Worm (Caenorhabditis elegans) whole organism, L1 larva: ENCODE results near the gene hsp-110.

Source experiments
- C04F5.9 ChIP-seq: sonication (generic microtip); optimal IDR thresholded peaks from 2 replicates; lab custom pipeline; 2016; ENCODE audit warnings: missing genetic modification characterization, missing compliant biosample characterization
- C16A3.4 ChIP-seq: fragments of 150-350 bp; optimal IDR thresholded peaks from 2 replicates; lab custom pipeline; 2014; ENCODE audit warnings: missing biosample characterization, missing genetic modification characterization
- C34B4.2 ChIP-seq: sonication (generic microtip); optimal IDR thresholded peaks from 2 replicates; lab custom pipeline; 2017; ENCODE audit warnings: mild to moderate bottlenecking, missing genetic modification characterization, missing compliant biosample characterization
- F16B12.6 ChIP-seq: fragments of 150-350 bp; optimal IDR thresholded peaks from 2 replicates; lab custom pipeline; 2014; ENCODE audit warnings: missing biosample characterization, missing genetic modification characterization
- aha-1 ChIP-seq: fragments of 150-350 bp; optimal IDR thresholded peaks from 2 replicates; lab custom pipeline; 2014; ENCODE audit warnings: missing biosample characterization, missing genetic modification characterization
- alr-1 ChIP-seq: fragments of 200-800 bp; sonication (Bioruptor generic); optimal IDR thresholded peaks from 2 replicates; lab custom pipeline; 2018; ENCODE audit warnings: borderline replicate concordance, mild to moderate bottlenecking, missing genetic modification characterization, missing compliant biosample characterization
- aly-2 ChIP-seq: fragments of 150-350 bp; optimal IDR thresholded peaks from 2 replicates; lab custom pipeline; 2014; ENCODE audit warnings: missing biosample characterization, missing genetic modification characterization
- ama-1 ChIP-seq: fragments of 150-350 bp; optimal IDR thresholded peaks from 2 replicates; lab custom pipeline; 2014
- ceh-88 ChIP-seq: fragments of 200-800 bp; sonication (Bioruptor generic); IDR thresholded peaks from 2 replicates; pipeline ENCODE4 v1.3.6; 2022; ENCODE audit warnings: missing genetic modification characterization, missing compliant biosample characterization
- dpl-1 ChIP-seq, 3 experiments: fragments of 150-350 bp in 2 of 3; sonication (generic microtip) in 1 of 3; optimal IDR thresholded peaks; 2 replicates each; lab custom pipeline; 2014 to 2017; ENCODE audit warnings: missing biosample characterization in 3 of 3, missing genetic modification characterization in 3 of 3, missing genetic modification reagents in 3 of 3
- dsc-1 ChIP-seq: sonication (generic microtip); optimal IDR thresholded peaks from 2 replicates; lab custom pipeline; 2016; ENCODE audit warnings: mild to moderate bottlenecking, missing genetic modification characterization, missing compliant biosample characterization
- egl-13 ChIP-seq: sonication (generic microtip); optimal IDR thresholded peaks from 2 replicates; lab custom pipeline; 2016; ENCODE audit warnings: missing genotype, missing genetic modification reagents, missing genetic modification characterization, missing compliant biosample characterization
- egl-27 ChIP-seq, 2 experiments: fragments of 150-350 bp in 1 of 2; sonication (generic microtip); optimal IDR thresholded peaks; 3 replicates each; lab custom pipeline; 2017 to 2018; ENCODE audit warnings: missing biosample characterization in 2 of 2, missing genetic modification characterization in 2 of 2, missing genetic modification reagents in 2 of 2
- elt-2 ChIP-seq: sonication (generic microtip); optimal IDR thresholded peaks from 2 replicates; lab custom pipeline; 2016; ENCODE audit warnings: missing genetic modification characterization, mild to moderate bottlenecking, inconsistent platforms, missing compliant biosample characterization, missing genetic modification reagents
- elt-3 ChIP-seq, 6 experiments: fragments of 150-350 bp in 1 of 6; sonication (generic microtip); optimal IDR thresholded peaks; 2 replicates each; lab custom pipeline; 2017 to 2018; ENCODE audit warnings: missing biosample characterization in 6 of 6, missing genetic modification characterization in 6 of 6, inconsistent platforms in 1 of 6
- ets-5 ChIP-seq: fragments of 200-800 bp; sonication (Bioruptor generic); IDR thresholded peaks from 2 replicates; pipeline ENCODE4 v1.3.6; 2022; ENCODE audit warnings: missing genetic modification characterization, missing compliant biosample characterization
- fkh-10 ChIP-seq: sonication (generic microtip); optimal IDR thresholded peaks from 2 replicates; lab custom pipeline; 2017; ENCODE audit warnings: missing biosample characterization, missing genetic modification reagents, missing genetic modification characterization
- fkh-4 ChIP-seq: sonication (generic microtip); optimal IDR thresholded peaks from 2 replicates; lab custom pipeline; 2016; ENCODE audit warnings: missing compliant biosample characterization, missing genetic modification characterization, borderline replicate concordance
- fkh-8 ChIP-seq: sonication (generic microtip); optimal IDR thresholded peaks from 2 replicates; lab custom pipeline; 2016; ENCODE audit warnings: mild to moderate bottlenecking, missing genetic modification characterization, missing compliant biosample characterization
- grh-1 ChIP-seq: fragments of 200-800 bp; sonication (Bioruptor generic); IDR thresholded peaks from 2 replicates; pipeline ENCODE4 v1.3.6; 2022; ENCODE audit warnings: missing genetic modification reagents, missing genetic modification characterization, missing compliant biosample characterization
- irx-1 ChIP-seq: sonication (generic microtip); optimal IDR thresholded peaks from 2 replicates; lab custom pipeline; 2016; ENCODE audit warnings: missing genetic modification characterization, missing compliant biosample characterization
- jun-1 ChIP-seq: fragments of 150-350 bp; optimal IDR thresholded peaks from 2 replicates; lab custom pipeline; 2014; ENCODE audit warnings: missing biosample characterization, missing genetic modification reagents, missing genetic modification characterization
- lin-14 ChIP-seq: fragments of 200-800 bp; sonication (Bioruptor generic); optimal IDR thresholded peaks from 2 replicates; lab custom pipeline; 2018; ENCODE audit warnings: mild to moderate bottlenecking, missing genetic modification characterization, moderate library complexity, missing compliant biosample characterization
- lin-15B ChIP-seq: fragments of 150-350 bp; sonication (generic microtip); optimal IDR thresholded peaks from 3 replicates; lab custom pipeline; 2014; ENCODE audit warnings: missing biosample characterization, missing genetic modification characterization
- lin-35 ChIP-seq, 2 experiments: fragments of 150-350 bp; optimal IDR thresholded peaks; 2 replicates each; lab custom pipeline; 2014; ENCODE audit warnings: missing biosample characterization in 2 of 2, missing genetic modification characterization in 2 of 2, missing genetic modification reagents in 2 of 2
- lir-3 ChIP-seq: sonication (generic microtip); optimal IDR thresholded peaks from 2 replicates; lab custom pipeline; 2016; ENCODE audit warnings: mild to moderate bottlenecking, missing genetic modification characterization, moderate library complexity, missing compliant biosample characterization; ENCODE audit not compliant: poor library complexity
- mab-9 ChIP-seq: fragments of 200-800 bp; sonication (Bioruptor generic); IDR thresholded peaks from 2 replicates; pipeline ENCODE4 v1.3.6; 2022; ENCODE audit warnings: missing genetic modification reagents, missing genetic modification characterization, missing compliant biosample characterization
- mep-1 ChIP-seq: fragments of 150-350 bp; optimal IDR thresholded peaks from 2 replicates; lab custom pipeline; 2014; ENCODE audit warnings: missing biosample characterization, missing genetic modification characterization
- nhr-20 ChIP-seq: sonication (generic microtip); optimal IDR thresholded peaks from 2 replicates; lab custom pipeline; 2016; ENCODE audit warnings: mild to moderate bottlenecking, missing genetic modification characterization, missing compliant biosample characterization
- nhr-237 ChIP-seq: fragments of 150-350 bp; optimal IDR thresholded peaks from 2 replicates; lab custom pipeline; 2014; ENCODE audit warnings: missing biosample characterization, missing genetic modification characterization
- nhr-47 ChIP-seq: sonication (generic microtip); optimal IDR thresholded peaks from 2 replicates; lab custom pipeline; 2016; ENCODE audit warnings: mild to moderate bottlenecking, missing genetic modification characterization, moderate library complexity, missing compliant biosample characterization
- nhr-71 ChIP-seq: sonication (generic microtip); optimal IDR thresholded peaks from 2 replicates; lab custom pipeline; 2016; ENCODE audit warnings: mild to moderate bottlenecking, missing genetic modification characterization, moderate library complexity, missing compliant biosample characterization
- nhr-76 ChIP-seq: sonication (generic microtip); optimal IDR thresholded peaks from 2 replicates; lab custom pipeline; 2017; ENCODE audit warnings: missing biosample characterization, missing genetic modification characterization
- nhr-84 ChIP-seq: sonication (generic microtip); optimal IDR thresholded peaks from 2 replicates; lab custom pipeline; 2017; ENCODE audit warnings: missing biosample characterization, missing genetic modification characterization
- nhr-90 ChIP-seq: sonication (generic microtip); optimal IDR thresholded peaks from 2 replicates; lab custom pipeline; 2016; ENCODE audit warnings: mild to moderate bottlenecking, missing genetic modification characterization, missing compliant biosample characterization; ENCODE audit not compliant: poor library complexity
- pag-3 ChIP-seq: sonication (generic microtip); optimal IDR thresholded peaks from 2 replicates; lab custom pipeline; 2017; ENCODE audit warnings: missing genetic modification characterization, mild to moderate bottlenecking, missing compliant biosample characterization, antibody characterized with exemption, borderline replicate concordance; ENCODE audit not compliant: insufficient read depth
- pax-3 ChIP-seq: fragments of 200-800 bp; sonication (Bioruptor generic); optimal IDR thresholded peaks from 2 replicates; lab custom pipeline; 2018; ENCODE audit warnings: mild to moderate bottlenecking, missing genetic modification characterization, moderate library complexity, missing compliant biosample characterization
- rnt-1 ChIP-seq: sonication (generic microtip); optimal IDR thresholded peaks from 2 replicates; lab custom pipeline; 2016; ENCODE audit warnings: mild to moderate bottlenecking, missing genetic modification characterization, moderate library complexity, missing compliant biosample characterization
- tlp-1 ChIP-seq: fragments of 150-350 bp; optimal IDR thresholded peaks from 2 replicates; lab custom pipeline; 2014; ENCODE audit warnings: missing biosample characterization, missing genetic modification characterization
- unc-130 ChIP-seq: fragments of 150-350 bp; optimal IDR thresholded peaks from 2 replicates; lab custom pipeline; 2017; ENCODE audit warnings: missing biosample characterization, missing genetic modification characterization, inconsistent platforms
- unc-62 ChIP-seq: fragments of 150-350 bp; optimal IDR thresholded peaks from 2 replicates; lab custom pipeline; 2014; ENCODE audit warnings: missing biosample characterization, missing genetic modification reagents, missing genetic modification characterization
- unc-86 ChIP-seq: sonication (generic microtip); optimal IDR thresholded peaks from 2 replicates; lab custom pipeline; 2016; ENCODE audit warnings: missing genetic modification characterization, missing compliant biosample characterization
- vab-15 ChIP-seq: sonication (generic microtip); optimal IDR thresholded peaks from 2 replicates; lab custom pipeline; 2017; ENCODE audit warnings: missing genotype, mild to moderate bottlenecking, missing genetic modification characterization, missing compliant biosample characterization
- zag-1 ChIP-seq: fragments of 150-350 bp; optimal IDR thresholded peaks from 2 replicates; lab custom pipeline; 2014; ENCODE audit warnings: missing biosample characterization, missing genetic modification characterization
- ztf-11 ChIP-seq, 2 experiments: sonication (generic microtip); optimal IDR thresholded peaks; 2 replicates each; lab custom pipeline; 2016 to 2017; ENCODE audit warnings: missing genetic modification characterization in 2 of 2, missing biosample characterization in 1 of 2, missing compliant biosample characterization in 1 of 2
- ztf-4 ChIP-seq: fragments of 150-350 bp; optimal IDR thresholded peaks from 2 replicates; lab custom pipeline; 2014; ENCODE audit warnings: missing biosample characterization, missing genetic modification characterization

Gene hsp-110

ce11 chrIII:8443557-8444131 lies 3.1 kb downstream of the hsp-110 start, which contains the start of gene ufbp-1 (continued):
- TF ChIP-seq mep-1 = peak; percentile 99
- TF ChIP-seq elt-3 (tag; optimal IDR thresholded peaks at IDR 0.05; lab: Kevin White, UChicago) = peak in 1 of 6 experiments; percentile 90
- TF ChIP-seq grh-1 (GFP tag; lab: Robert Waterston, UW) = no peak
- no peak for TF ChIP-seq fkh-10 (GFP tag; lab: Kevin White, UChicago)
- peak; percentile 33 for TF ChIP-seq lin-15B
- no peak for TF ChIP-seq fkh-4 (tag; lab: Kevin White, UChicago)
- TF ChIP-seq lin-14 (GFP tag; lab: Kevin White, UChicago) = peak; percentile 51
- TF ChIP-seq C16A3.4 (tag; lab: Kevin White, UChicago) = no peak
- TF ChIP-seq unc-62 (GFP tag; lab: Kevin White, UChicago) = no peak
- no peak for TF ChIP-seq nhr-76 (tag; lab: Kevin White, UChicago)
- TF ChIP-seq C04F5.9 (tag; lab: Kevin White, UChicago) = no peak
- TF ChIP-seq nhr-84 = no peak
- TF ChIP-seq nhr-20 (tag; lab: Kevin White, UChicago) = peak; percentile 55
- TF ChIP-seq vab-15 (tag; lab: Kevin White, UChicago) = no peak
- TF ChIP-seq ets-5 (GFP tag; lab: Robert Waterston, UW) = no peak
- TF ChIP-seq irx-1 (tag; lab: Kevin White, UChicago) = peak; percentile 15
- peak; percentile 53 for TF ChIP-seq rnt-1 (tag; lab: Kevin White, UChicago)
- no peak for TF ChIP-seq jun-1
- TF ChIP-seq F16B12.6 (tag; lab: Kevin White, UChicago) = peak; percentile 1
- peak; percentile 6 for TF ChIP-seq unc-86 (tag; lab: Kevin White, UChicago)
- no peak for TF ChIP-seq alr-1 (tag; lab: Kevin White, UChicago)
- peak; percentile 92 for TF ChIP-seq ztf-4 (tag; lab: Kevin White, UChicago)
- TF ChIP-seq pag-3 = no peak
- peak; percentile 38 for TF ChIP-seq pax-3 (tag; lab: Kevin White, UChicago)
- no peak for TF ChIP-seq C34B4.2 (tag; lab: Kevin White, UChicago)
- peak; percentile 33 for TF ChIP-seq dsc-1 (tag; lab: Kevin White, UChicago)
- TF ChIP-seq lir-3 = no peak
- peak; percentile 73 for TF ChIP-seq elt-2 (tag; lab: Kevin White, UChicago)
- TF ChIP-seq nhr-47 (tag; lab: Kevin White, UChicago) = peak; percentile 19
- TF ChIP-seq lin-35 (GFP tag; optimal IDR thresholded peaks at IDR 0.05; lab: Kevin White, UChicago) = peak; percentile 16 to 65
- TF ChIP-seq aly-2 (tag; lab: Kevin White, UChicago) = peak; percentile 98
- no peak for TF ChIP-seq tlp-1
- TF ChIP-seq ceh-88 (GFP tag; lab: Robert Waterston, UW) = peak; percentile 44; the same call in 1 of the 2 replicates
- TF ChIP-seq ztf-11 (tag; optimal IDR thresholded peaks at IDR 0.05; lab: Kevin White, UChicago) = peak in 1 of 2 experiments; percentile 26
- TF ChIP-seq nhr-237 = no peak
- peak; percentile 99 for TF ChIP-seq ama-1 (lab: Kevin White, UChicago)
- TF ChIP-seq egl-27 (tag; optimal IDR thresholded peaks at IDR 0.05; lab: Kevin White, UChicago) = no peak
- peak; percentile 60 for TF ChIP-seq nhr-90 (tag; lab: Kevin White, UChicago)
- TF ChIP-seq zag-1 (tag; lab: Kevin White, UChicago) = no peak
- peak; percentile 76 for TF ChIP-seq nhr-71 (tag; lab: Kevin White, UChicago)
- peak; percentile 13 for TF ChIP-seq unc-130 (tag; lab: Kevin White, UChicago)
- peak; percentile 41; the same call in 1 of the 2 replicates for TF ChIP-seq mab-9 (GFP tag; lab: Robert Waterston, UW)
- peak; percentile 44 for TF ChIP-seq egl-13 (tag; lab: Kevin White, UChicago)
- peak; percentile 18 for TF ChIP-seq fkh-8 (tag; lab: Kevin White, UChicago)
- TF ChIP-seq dpl-1 (GFP tag; optimal IDR thresholded peaks at IDR 0.05; lab: Kevin White, UChicago) = peak; percentile 24 to 65 (median 44)
- TF ChIP-seq aha-1 = no peak
